Worm (Caenorhabditis elegans) whole organism, L1 larva: ENCODE results near the gene F22E12.3.

Experiments
- C04F5.9 ChIP-seq: sonication (generic microtip); optimal IDR thresholded peaks from 2 replicates; lab custom pipeline; 2016; ENCODE audit warnings: missing genetic modification characterization, missing compliant biosample characterization
- C16A3.4 ChIP-seq: fragments of 150-350 bp; optimal IDR thresholded peaks from 2 replicates; lab custom pipeline; 2014; ENCODE audit warnings: missing biosample characterization, missing genetic modification characterization
- C34B4.2 ChIP-seq: sonication (generic microtip); optimal IDR thresholded peaks from 2 replicates; lab custom pipeline; 2017; ENCODE audit warnings: mild to moderate bottlenecking, missing genetic modification characterization, missing compliant biosample characterization
- F16B12.6 ChIP-seq: fragments of 150-350 bp; optimal IDR thresholded peaks from 2 replicates; lab custom pipeline; 2014; ENCODE audit warnings: missing biosample characterization, missing genetic modification characterization
- Y116A8C.19 ChIP-seq: sonication (generic microtip); optimal IDR thresholded peaks from 2 replicates; lab custom pipeline; 2016; ENCODE audit warnings: missing compliant biosample characterization, missing genetic modification characterization, borderline replicate concordance
- aha-1 ChIP-seq: fragments of 150-350 bp; optimal IDR thresholded peaks from 2 replicates; lab custom pipeline; 2014; ENCODE audit warnings: missing biosample characterization, missing genetic modification characterization
- alr-1 ChIP-seq: fragments of 200-800 bp; sonication (Bioruptor generic); optimal IDR thresholded peaks from 2 replicates; lab custom pipeline; 2018; ENCODE audit warnings: borderline replicate concordance, mild to moderate bottlenecking, missing genetic modification characterization, missing compliant biosample characterization
- blmp-1 ChIP-seq: fragments of 150-350 bp; optimal IDR thresholded peaks from 2 replicates; lab custom pipeline; 2014; ENCODE audit warnings: missing biosample characterization, missing genetic modification characterization
- ceh-8 ChIP-seq: fragments of 200-800 bp; sonication (Bioruptor generic); optimal IDR thresholded peaks from 2 replicates; lab custom pipeline; 2018; ENCODE audit warnings: mild to moderate bottlenecking, missing genetic modification characterization, moderate library complexity, missing compliant biosample characterization
- ceh-82 ChIP-seq, 3 experiments: fragments of 150-350 bp in 1 of 3; sonication (generic microtip) in 2 of 3; optimal IDR thresholded peaks; 2 replicates each; lab custom pipeline; 2014 to 2017; ENCODE audit warnings: missing biosample characterization in 3 of 3, missing genetic modification characterization in 3 of 3
- ceh-90 ChIP-seq: sonication (generic microtip); optimal IDR thresholded peaks from 2 replicates; lab custom pipeline; 2016; ENCODE audit warnings: missing genetic modification characterization, missing compliant biosample characterization
- dsc-1 ChIP-seq: sonication (generic microtip); optimal IDR thresholded peaks from 2 replicates; lab custom pipeline; 2016; ENCODE audit warnings: mild to moderate bottlenecking, missing genetic modification characterization, missing compliant biosample characterization
- egl-13 ChIP-seq: sonication (generic microtip); optimal IDR thresholded peaks from 2 replicates; lab custom pipeline; 2016; ENCODE audit warnings: missing genotype, missing genetic modification reagents, missing genetic modification characterization, missing compliant biosample characterization
- elt-2 ChIP-seq: sonication (generic microtip); optimal IDR thresholded peaks from 2 replicates; lab custom pipeline; 2016; ENCODE audit warnings: missing genetic modification characterization, mild to moderate bottlenecking, inconsistent platforms, missing compliant biosample characterization, missing genetic modification reagents
- fkh-4 ChIP-seq: sonication (generic microtip); optimal IDR thresholded peaks from 2 replicates; lab custom pipeline; 2016; ENCODE audit warnings: missing compliant biosample characterization, missing genetic modification characterization, borderline replicate concordance
- fkh-8 ChIP-seq: sonication (generic microtip); optimal IDR thresholded peaks from 2 replicates; lab custom pipeline; 2016; ENCODE audit warnings: mild to moderate bottlenecking, missing genetic modification characterization, missing compliant biosample characterization
- fos-1 ChIP-seq: fragments of 150-350 bp; optimal IDR thresholded peaks from 2 replicates; lab custom pipeline; 2014; ENCODE audit warnings: missing biosample characterization, missing genetic modification characterization
- grh-1 ChIP-seq: fragments of 200-800 bp; sonication (Bioruptor generic); IDR thresholded peaks from 2 replicates; pipeline ENCODE4 v1.3.6; 2022; ENCODE audit warnings: missing genetic modification reagents, missing genetic modification characterization, missing compliant biosample characterization
- hlh-4 ChIP-seq: sonication (generic microtip); optimal IDR thresholded peaks from 2 replicates; lab custom pipeline; 2016; ENCODE audit warnings: mild to moderate bottlenecking, missing genetic modification characterization, missing compliant biosample characterization
- irx-1 ChIP-seq: sonication (generic microtip); optimal IDR thresholded peaks from 2 replicates; lab custom pipeline; 2016; ENCODE audit warnings: missing genetic modification characterization, missing compliant biosample characterization
- isw-1 ChIP-seq: fragments of 200-800 bp; sonication (Bioruptor generic); IDR thresholded peaks from 2 replicates; pipeline ENCODE4 v1.3.6; 2022; ENCODE audit warnings: missing genetic modification characterization, missing compliant biosample characterization
- jun-1 ChIP-seq: fragments of 150-350 bp; optimal IDR thresholded peaks from 2 replicates; lab custom pipeline; 2014; ENCODE audit warnings: missing biosample characterization, missing genetic modification reagents, missing genetic modification characterization
- lin-14 ChIP-seq: fragments of 200-800 bp; sonication (Bioruptor generic); optimal IDR thresholded peaks from 2 replicates; lab custom pipeline; 2018; ENCODE audit warnings: mild to moderate bottlenecking, missing genetic modification characterization, moderate library complexity, missing compliant biosample characterization
- lin-15B ChIP-seq: fragments of 150-350 bp; sonication (generic microtip); optimal IDR thresholded peaks from 3 replicates; lab custom pipeline; 2014; ENCODE audit warnings: missing biosample characterization, missing genetic modification characterization
- lin-35 ChIP-seq, 2 experiments: fragments of 150-350 bp; optimal IDR thresholded peaks; 2 replicates each; lab custom pipeline; 2014; ENCODE audit warnings: missing biosample characterization in 2 of 2, missing genetic modification characterization in 2 of 2, missing genetic modification reagents in 2 of 2
- lin-39 ChIP-seq: fragments of 150-350 bp; optimal IDR thresholded peaks from 2 replicates; lab custom pipeline; 2014; ENCODE audit warnings: missing biosample characterization, missing genetic modification reagents, missing genetic modification characterization
- lir-3 ChIP-seq: sonication (generic microtip); optimal IDR thresholded peaks from 2 replicates; lab custom pipeline; 2016; ENCODE audit warnings: mild to moderate bottlenecking, missing genetic modification characterization, moderate library complexity, missing compliant biosample characterization; ENCODE audit not compliant: poor library complexity
- lsy-2 ChIP-seq, 2 experiments: fragments of 150-350 bp; optimal IDR thresholded peaks; 2 replicates each; lab custom pipeline; 2014; ENCODE audit warnings: missing biosample characterization in 2 of 2, missing genetic modification characterization in 2 of 2
- mdl-1 ChIP-seq, 2 experiments: fragments of 150-350 bp; optimal IDR thresholded peaks; 2 replicates each; lab custom pipeline; 2014 to 2017; ENCODE audit warnings: missing biosample characterization in 2 of 2, missing genetic modification characterization in 2 of 2, inconsistent platforms in 1 of 2
- mef-2 ChIP-seq: fragments of 150-350 bp; optimal IDR thresholded peaks from 2 replicates; lab custom pipeline; 2014; ENCODE audit warnings: missing biosample characterization, missing genetic modification characterization
- mep-1 ChIP-seq: fragments of 150-350 bp; optimal IDR thresholded peaks from 2 replicates; lab custom pipeline; 2014; ENCODE audit warnings: missing biosample characterization, missing genetic modification characterization
- nhr-11 ChIP-seq: fragments of 150-350 bp; optimal IDR thresholded peaks from 2 replicates; lab custom pipeline; 2014; ENCODE audit warnings: missing biosample characterization, missing genetic modification characterization
- nhr-12 ChIP-seq: sonication (generic microtip); optimal IDR thresholded peaks from 2 replicates; lab custom pipeline; 2017; ENCODE audit warnings: missing biosample characterization, missing genetic modification characterization
- nhr-19 ChIP-seq: fragments of 200-800 bp; sonication (Bioruptor generic); conservative IDR thresholded peaks from 2 replicates; pipeline ENCODE4 v1.3.6; 2022; ENCODE audit warnings: missing genetic modification characterization, missing compliant biosample characterization
- nhr-237 ChIP-seq: fragments of 150-350 bp; optimal IDR thresholded peaks from 2 replicates; lab custom pipeline; 2014; ENCODE audit warnings: missing biosample characterization, missing genetic modification characterization
- nhr-28 ChIP-seq: fragments of 150-350 bp; optimal IDR thresholded peaks from 2 replicates; lab custom pipeline; 2014; ENCODE audit warnings: missing biosample characterization, missing genetic modification characterization
- nhr-71 ChIP-seq: sonication (generic microtip); optimal IDR thresholded peaks from 2 replicates; lab custom pipeline; 2016; ENCODE audit warnings: mild to moderate bottlenecking, missing genetic modification characterization, moderate library complexity, missing compliant biosample characterization
- nhr-84 ChIP-seq: sonication (generic microtip); optimal IDR thresholded peaks from 2 replicates; lab custom pipeline; 2017; ENCODE audit warnings: missing biosample characterization, missing genetic modification characterization
- nhr-85 ChIP-seq: sonication (generic microtip); peaks from one replicate; lab custom pipeline; 2016; ENCODE audit warnings: missing genetic modification characterization, inconsistent platforms, missing compliant biosample characterization
- pqm-1 ChIP-seq: sonication (generic microtip); optimal IDR thresholded peaks from 3 replicates; lab custom pipeline; 2017; ENCODE audit warnings: missing biosample characterization, missing genetic modification characterization
- skn-1 ChIP-seq: fragments of 150-350 bp; optimal IDR thresholded peaks from 2 replicates; lab custom pipeline; 2014; ENCODE audit warnings: missing biosample characterization, missing genetic modification characterization
- snpc-4 ChIP-seq: fragments of 150-350 bp; optimal IDR thresholded peaks from 2 replicates; lab custom pipeline; 2014; ENCODE audit warnings: missing biosample characterization, missing genetic modification characterization
- sptf-1 ChIP-seq: fragments of 150-350 bp; optimal IDR thresholded peaks from 2 replicates; lab custom pipeline; 2014; ENCODE audit warnings: missing biosample characterization, missing genetic modification characterization
- sup-37 ChIP-seq: fragments of 200-800 bp; sonication (Bioruptor generic); optimal IDR thresholded peaks from 2 replicates; lab custom pipeline; 2018; ENCODE audit warnings: mild to moderate bottlenecking, missing genetic modification characterization, missing compliant biosample characterization
- tbx-2 ChIP-seq: sonication (generic microtip); optimal IDR thresholded peaks from 2 replicates; lab custom pipeline; 2016; ENCODE audit warnings: missing genetic modification characterization, missing compliant biosample characterization
- unc-30 ChIP-seq: sonication (generic microtip); optimal IDR thresholded peaks from 2 replicates; lab custom pipeline; 2017; ENCODE audit warnings: missing biosample characterization, missing genetic modification characterization
- unc-62 ChIP-seq: fragments of 150-350 bp; optimal IDR thresholded peaks from 2 replicates; lab custom pipeline; 2014; ENCODE audit warnings: missing biosample characterization, missing genetic modification reagents, missing genetic modification characterization
- unc-86 ChIP-seq: sonication (generic microtip); optimal IDR thresholded peaks from 2 replicates; lab custom pipeline; 2016; ENCODE audit warnings: missing genetic modification characterization, missing compliant biosample characterization
- unc-98 ChIP-seq: fragments of 200-800 bp; sonication (Bioruptor generic); IDR thresholded peaks from 2 replicates; pipeline ENCODE4 v1.3.6; 2022; ENCODE audit warnings: missing genetic modification characterization, missing compliant biosample characterization
- xbp-1 ChIP-seq: sonication (generic microtip); optimal IDR thresholded peaks from 2 replicates; lab custom pipeline; 2016; ENCODE audit warnings: missing genetic modification characterization, missing compliant biosample characterization
- zag-1 ChIP-seq: fragments of 150-350 bp; optimal IDR thresholded peaks from 2 replicates; lab custom pipeline; 2014; ENCODE audit warnings: missing biosample characterization, missing genetic modification characterization
- ztf-11 ChIP-seq, 2 experiments: sonication (generic microtip); optimal IDR thresholded peaks; 2 replicates each; lab custom pipeline; 2016 to 2017; ENCODE audit warnings: missing genetic modification characterization in 2 of 2, missing biosample characterization in 1 of 2, missing compliant biosample characterization in 1 of 2

F22E12.3 gene

ce11 chrV:10441135-10442024 is 21.8 kb downstream of the F22E12.3 start, which contains the start of gene pap-1 (continued):
- peak; percentile 3 for TF ChIP-seq egl-13 (tag; lab: Kevin White, UChicago)
- TF ChIP-seq blmp-1 (tag; lab: Kevin White, UChicago): peak; percentile 52
- no peak for TF ChIP-seq unc-62
- no peak for TF ChIP-seq C16A3.4 (tag; lab: Kevin White, UChicago)
- peak; percentile 16 to 68 for TF ChIP-seq lin-35 (GFP tag; optimal IDR thresholded peaks at IDR 0.05; lab: Kevin White, UChicago)
- TF ChIP-seq C04F5.9 (tag; lab: Kevin White, UChicago): no peak
- no peak for TF ChIP-seq sptf-1 (tag; lab: Kevin White, UChicago)
- TF ChIP-seq nhr-19 (GFP tag; lab: Robert Waterston, UW): no peak
- TF ChIP-seq nhr-28: no peak
- peak; percentile 6 to 32 for TF ChIP-seq lsy-2 (tag; optimal IDR thresholded peaks at IDR 0.05; lab: Kevin White, UChicago)
- no peak for TF ChIP-seq unc-98
- TF ChIP-seq elt-2 (tag; lab: Kevin White, UChicago): peak; percentile 3
- TF ChIP-seq C34B4.2 (tag; lab: Kevin White, UChicago): no peak
- no peak for TF ChIP-seq nhr-237
- TF ChIP-seq nhr-11 (tag; lab: Kevin White, UChicago): no peak
- TF ChIP-seq Y116A8C.19 (tag; lab: Kevin White, UChicago): no peak
- no peak for TF ChIP-seq ceh-8
- TF ChIP-seq pqm-1: no peak
- peak; percentile 76 for TF ChIP-seq ceh-90 (tag; lab: Kevin White, UChicago)
- no peak for TF ChIP-seq nhr-12 (tag; lab: Kevin White, UChicago)
- peak; percentile 55 for TF ChIP-seq nhr-71
- no peak for TF ChIP-seq unc-30 (tag; lab: Kevin White, UChicago)
- peak; percentile 61 for TF ChIP-seq mep-1
- TF ChIP-seq F16B12.6 (tag; lab: Kevin White, UChicago): no peak
- no peak for TF ChIP-seq zag-1
- TF ChIP-seq fkh-8 (tag; lab: Kevin White, UChicago): no peak
- TF ChIP-seq sup-37 (GFP tag; lab: Kevin White, UChicago): no peak
- TF ChIP-seq dsc-1: peak; percentile 21
- no peak for TF ChIP-seq jun-1 (tag; lab: Kevin White, UChicago)
- TF ChIP-seq fkh-4 (tag; lab: Kevin White, UChicago): peak; percentile 45
- no peak for TF ChIP-seq nhr-84 (tag; lab: Kevin White, UChicago)
- TF ChIP-seq unc-86: no peak
- TF ChIP-seq alr-1 (tag; lab: Kevin White, UChicago): no peak
- TF ChIP-seq aha-1: no peak
- peak; percentile 71 for TF ChIP-seq lir-3 (tag; lab: Kevin White, UChicago)
- TF ChIP-seq grh-1 (GFP tag; lab: Robert Waterston, UW): no peak
- no peak for TF ChIP-seq fos-1 (tag; lab: Kevin White, UChicago)
- TF ChIP-seq xbp-1: peak; percentile 26
- peak in 1 of 2 experiments; percentile 40 for TF ChIP-seq mdl-1 (tag; optimal IDR thresholded peaks at IDR 0.05; lab: Kevin White, UChicago)
- peak; percentile 64 for TF ChIP-seq irx-1 (tag; lab: Kevin White, UChicago)
- TF ChIP-seq skn-1 (tag; lab: Kevin White, UChicago): no peak
- TF ChIP-seq ztf-11 (tag; optimal IDR thresholded peaks at IDR 0.05; lab: Kevin White, UChicago): no peak
- no peak for TF ChIP-seq mef-2 (tag; lab: Kevin White, UChicago)
- TF ChIP-seq hlh-4 (tag; lab: Kevin White, UChicago): no peak
- TF ChIP-seq lin-14: peak; percentile 21
- peak; percentile 79 for TF ChIP-seq nhr-85 (tag; lab: Kevin White, UChicago)
- no peak for TF ChIP-seq lin-15B (tag; lab: Kevin White, UChicago)
- TF ChIP-seq isw-1: no peak; the same call in 1 of the 2 replicates
- TF ChIP-seq tbx-2 (tag; lab: Kevin White, UChicago): no peak
- TF ChIP-seq lin-39 (tag; lab: Kevin White, UChicago): no peak
- TF ChIP-seq snpc-4 (tag; lab: Kevin White, UChicago): no peak
- no peak for TF ChIP-seq ceh-82 (tag; optimal IDR thresholded peaks at IDR 0.05; lab: Kevin White, UChicago)
